Worm (Caenorhabditis elegans): ENCODE measurements around the gene srh-299.
"Not testable (repeated sequence)": the region's sequence is repeated elsewhere in the genome, so short reads cannot be mapped to it uniquely, and the experiment has no call there.

The srh-299 gene

ce11 chrV:15850276-15850811, 12.8 kb upstream of the srh-299 start, which contains the start of gene srh-147:
TSS of gene srh-147 (minus strand) at chrV:15850326.
- TF ChIP-seq lin-13, pha-4, elt-3 (tag; optimal IDR thresholded peaks at IDR 0.05): not testable (repeated sequence)

- TF ChIP-seq snpc-4 (tag; optimal IDR thresholded peaks at IDR 0.05), result no peak
- no peak for TF ChIP-seq lin-13 (tag; optimal IDR thresholded peaks at IDR 0.05)
- no peak for TF ChIP-seq zip-8 (tag; optimal IDR thresholded peaks at IDR 0.05)
- TF ChIP-seq lsy-2 (tag; optimal IDR thresholded peaks at IDR 0.05), result no peak
- no peak for TF ChIP-seq nhr-76 (tag; optimal IDR thresholded peaks at IDR 0.05)
- TF ChIP-seq cnd-1 (tag; optimal IDR thresholded peaks at IDR 0.05), result no peak
- TF ChIP-seq ham-2 (GFP tag; optimal IDR thresholded peaks at IDR 0.05), result no peak
- TF ChIP-seq nhr-12 (tag; optimal IDR thresholded peaks at IDR 0.05), result no peak
- no peak for TF ChIP-seq mab-5 (tag; optimal IDR thresholded peaks at IDR 0.05)
- TF ChIP-seq flh-1 (GFP tag; optimal IDR thresholded peaks at IDR 0.05), result no peak
- TF ChIP-seq pha-4 (tag; optimal IDR thresholded peaks at IDR 0.05), result no peak
- no peak for TF ChIP-seq drap-1 (GFP tag; optimal IDR thresholded peaks at IDR 0.05)
- no peak for TF ChIP-seq blmp-1 (tag; optimal IDR thresholded peaks at IDR 0.05)
- TF ChIP-seq elt-3 (tag; optimal IDR thresholded peaks at IDR 0.05), result no peak
- TF ChIP-seq mep-1 (tag; optimal IDR thresholded peaks at IDR 0.05), result no peak
- TF ChIP-seq mls-2 (tag; optimal IDR thresholded peaks at IDR 0.05), result no peak
- no peak for TF ChIP-seq bed-3 (GFP tag; optimal IDR thresholded peaks at IDR 0.05)
- no peak for TF ChIP-seq ces-1 (GFP tag; optimal IDR thresholded peaks at IDR 0.05)
- no peak for TF ChIP-seq ztf-11 (tag; optimal IDR thresholded peaks at IDR 0.05)
Measured at ce11 chrV:15858292-15858691, 4.8 kb upstream of the srh-299 start, which contains the start of gene srh-148. TSS of gene srh-148 (minus strand) at chrV:15858392.

- TF ChIP-seq ces-1 (GFP tag; optimal IDR thresholded peaks at IDR 0.05) (no peak), elt-3 (tag; optimal IDR thresholded peaks at IDR 0.05) (no peak), mep-1 (tag; optimal IDR thresholded peaks at IDR 0.05) (no peak), lin-13 (tag; optimal IDR thresholded peaks at IDR 0.05) (no peak), blmp-1 (tag; optimal IDR thresholded peaks at IDR 0.05) (no peak)
Measured at ce11 chrV:15862599-15862998, 543 bp upstream of the srh-299 start, which contains the start of gene srz-12. TSS of gene srz-12 (minus strand) at chrV:15862699.

- no peak for TF ChIP-seq lin-32 (GFP tag; optimal IDR thresholded peaks at IDR 0.05)
- TF ChIP-seq ztf-11 (tag; optimal IDR thresholded peaks at IDR 0.05), result no peak
- no peak for TF ChIP-seq pha-4 (tag; optimal IDR thresholded peaks at IDR 0.05)
- TF ChIP-seq ces-1 (GFP tag; optimal IDR thresholded peaks at IDR 0.05), result no peak
- TF ChIP-seq elt-3 (tag; optimal IDR thresholded peaks at IDR 0.05), result no peak
- TF ChIP-seq ceh-39 (tag; optimal IDR thresholded peaks at IDR 0.05), result no peak
Measured at ce11 chrV:15865839-15866238, 2.7 kb downstream of the srh-299 start, which contains the start of gene srh-293. TSS of gene srh-293 (plus strand) at chrV:15866139.

ce11 chrV:15867373-15867772, 4.2 kb downstream of the srh-299 start, which contains the start of gene fbxa-197:
TSS of gene fbxa-197 (plus strand) at chrV:15867673.
- TF ChIP-seq drap-1 (GFP tag; optimal IDR thresholded peaks at IDR 0.05) (no peak), snpc-4 (tag; optimal IDR thresholded peaks at IDR 0.05) (no peak), zip-8 (tag; optimal IDR thresholded peaks at IDR 0.05) (no peak), blmp-1 (tag; optimal IDR thresholded peaks at IDR 0.05) (no peak), mep-1 (tag; optimal IDR thresholded peaks at IDR 0.05) (no peak), unc-39 (tag; optimal IDR thresholded peaks at IDR 0.05) (no peak), flh-1 (GFP tag; optimal IDR thresholded peaks at IDR 0.05) (no peak), lsy-2 (tag; optimal IDR thresholded peaks at IDR 0.05) (no peak), hlh-1 (tag; optimal IDR thresholded peaks at IDR 0.05) (no peak), mab-5 (tag; optimal IDR thresholded peaks at IDR 0.05) (no peak), ces-1 (GFP tag; optimal IDR thresholded peaks at IDR 0.05) (no peak)

ce11 chrV:15870356-15870755, 7.2 kb downstream of the srh-299 start, which contains the start of gene str-57:
TSS of gene str-57 (plus strand) at chrV:15870656.
- no peak for TF ChIP-seq flh-1 (GFP tag; optimal IDR thresholded peaks at IDR 0.05)
- no peak for TF ChIP-seq tbx-8 (GFP tag; optimal IDR thresholded peaks at IDR 0.05)

ce11 chrV:15872273-15872672, 9.1 kb downstream of the srh-299 start, which contains the start of gene str-56:
TSS of gene str-56 (plus strand) at chrV:15872573.
- no peak for TF ChIP-seq tbx-8 (GFP tag; optimal IDR thresholded peaks at IDR 0.05)
- TF ChIP-seq nhr-12 (tag; optimal IDR thresholded peaks at IDR 0.05), result no peak
- no peak for TF ChIP-seq drap-1 (GFP tag; optimal IDR thresholded peaks at IDR 0.05)
- TF ChIP-seq unc-39 (tag; optimal IDR thresholded peaks at IDR 0.05), result no peak
- no peak for TF ChIP-seq ham-2 (GFP tag; optimal IDR thresholded peaks at IDR 0.05)
- TF ChIP-seq ceh-43 (GFP tag; optimal IDR thresholded peaks at IDR 0.05), result no peak
- TF ChIP-seq nhr-2 (tag; optimal IDR thresholded peaks at IDR 0.05), result no peak
- TF ChIP-seq sem-2 (GFP tag; optimal IDR thresholded peaks at IDR 0.05), result no peak
- TF ChIP-seq lin-32 (GFP tag; optimal IDR thresholded peaks at IDR 0.05), result no peak
- no peak for TF ChIP-seq nhr-76 (tag; optimal IDR thresholded peaks at IDR 0.05)
- no peak for TF ChIP-seq lin-13 (tag; optimal IDR thresholded peaks at IDR 0.05)
- TF ChIP-seq lsy-2 (tag; optimal IDR thresholded peaks at IDR 0.05), result no peak
